Fruit fly (Drosophila melanogaster) whole organism, embryonic: ENCODE data around the gene Arl6IP1.

Source experiments
- CG18764 ChIP-seq: fragments of 200-800 bp; sonication (Bioruptor generic); optimal IDR thresholded peaks from 3 replicates; lab custom pipeline; 2016; ENCODE audit warnings: missing biosample characterization, missing genetic modification characterization
- CG33213 ChIP-seq: fragments of 200-800 bp; sonication (Bioruptor generic); optimal IDR thresholded peaks from 3 replicates; lab custom pipeline; 2016; ENCODE audit warnings: missing biosample characterization, missing genetic modification characterization
- CG9932 ChIP-seq: fragments of 200-800 bp; sonication (Bioruptor generic); IDR thresholded peaks from 2 replicates; pipeline ENCODE4 v1.3.6; 2022; ENCODE audit warnings: missing biosample characterization, missing genetic modification characterization
- corto ChIP-seq: fragments of 200-800 bp; sonication (Bioruptor generic); optimal IDR thresholded peaks from 2 replicates; lab custom pipeline; 2016; ENCODE audit warnings: missing biosample characterization, mild to moderate bottlenecking, missing genetic modification characterization, moderate library complexity
- trh ChIP-seq: fragments of 200-800 bp; sonication (Bioruptor generic); optimal IDR thresholded peaks from 2 replicates; lab custom pipeline; 2016; ENCODE audit warnings: missing biosample characterization, missing genetic modification characterization

DNA sequence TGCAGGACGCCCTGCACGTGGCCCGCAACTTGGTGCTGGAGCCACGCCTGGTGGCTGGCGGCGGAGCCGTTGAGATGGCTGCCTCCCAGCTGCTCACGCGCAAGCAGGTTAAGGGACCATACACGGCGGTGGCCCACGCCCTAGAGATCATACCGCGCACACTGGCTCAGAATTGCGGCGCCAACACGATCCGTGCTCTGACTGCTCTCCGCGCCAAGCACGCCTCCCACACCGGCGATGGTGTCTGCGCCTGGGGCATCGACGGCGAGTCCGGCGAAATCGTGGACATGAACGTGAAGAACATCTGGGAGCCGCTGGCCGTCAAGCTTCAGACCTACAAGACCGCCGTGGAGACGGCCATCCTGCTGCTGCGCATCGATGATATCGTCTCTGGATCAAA lies 5.9 kb downstream of the Arl6IP1 start:
- TF ChIP-seq trh (no peak), corto (GFP tag; lab: Kevin White, UChicago) (no peak), CG33213 (GFP tag; lab: Kevin White, UChicago) (no peak), CG9932 (GFP tag; lab: Robert Waterston, UW) (no peak), CG18764 (GFP tag; lab: Kevin White, UChicago) (no peak)
